Worm (Caenorhabditis elegans): ENCODE results near the gene K09H11.9.

ce11 chrV:5684534-5684933, 31.9 kb downstream of the K09H11.9 start, which contains the start of the genes hmgs-1 and F25B4.4:
- TF ChIP-seq ama-1 (optimal IDR thresholded peaks at IDR 0.05) (no peak), F13H6.1 (tag; optimal IDR thresholded peaks at IDR 0.05) (no peak), nhr-11 (tag; optimal IDR thresholded peaks at IDR 0.05) (no peak)
